ENCODE assay signal across 4 worm cellular contexts in the genomic region with DNA sequence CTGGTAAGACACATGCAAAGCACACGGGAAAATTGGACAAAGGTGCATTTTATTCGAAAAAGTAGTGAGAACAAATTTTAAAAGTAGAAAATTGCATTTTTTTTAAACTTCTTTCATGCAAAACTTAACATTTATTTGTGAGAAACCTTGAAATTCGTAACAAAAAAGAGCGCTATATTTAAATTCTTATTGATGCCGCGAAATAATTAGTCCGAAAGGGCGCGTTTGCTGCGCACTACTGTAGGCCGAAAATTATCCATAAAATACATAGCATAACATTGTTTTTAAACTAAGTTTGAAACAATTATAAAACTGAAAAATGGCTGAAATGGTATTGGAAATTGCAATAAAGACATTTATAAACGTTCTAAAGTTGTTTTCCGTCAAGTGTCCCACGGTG.
A peak's percentile ranks its signal among the peaks of the same experiment; 100 is the strongest.
TF ChIP-seq lines count a peak whose summit lies in the region.

No protein-coding gene starts in this region.

TF ChIP-seq in whole organism, L1 larva, 84 proteins besides CTCF, POLR2A, EP300 and RAD21 (continues in another document):
- TF ChIP-seq nhr-71 (tag; optimal IDR thresholded peaks at IDR 0.05; lab: Kevin White, UChicago) (no peak), nhr-12 (tag; optimal IDR thresholded peaks at IDR 0.05; lab: Kevin White, UChicago) (no peak), blmp-1 (tag; optimal IDR thresholded peaks at IDR 0.05; lab: Kevin White, UChicago) (peak; percentile 1), dsc-1 (tag; optimal IDR thresholded peaks at IDR 0.05; lab: Kevin White, UChicago) (no peak), mep-1 (tag; optimal IDR thresholded peaks at IDR 0.05; lab: Kevin White, UChicago) (peak; percentile 39), pag-3 (tag; optimal IDR thresholded peaks at IDR 0.05; lab: Kevin White, UChicago; ENCODE audit: borderline replicate concordance, insufficient read depth) (no peak), fkh-10 (GFP tag; optimal IDR thresholded peaks at IDR 0.05; lab: Kevin White, UChicago) (no peak), ztf-4 (tag; optimal IDR thresholded peaks at IDR 0.05; lab: Kevin White, UChicago) (no peak), fkh-4 (tag; optimal IDR thresholded peaks at IDR 0.05; lab: Kevin White, UChicago; ENCODE audit: borderline replicate concordance) (no peak), lsy-2 (tag; optimal IDR thresholded peaks at IDR 0.05; lab: Kevin White, UChicago) (peak in 1 of 2 experiments; percentile 75), lir-3 (tag; optimal IDR thresholded peaks at IDR 0.05; lab: Kevin White, UChicago; ENCODE audit: poor library complexity) (no peak), dpl-1 (GFP tag; optimal IDR thresholded peaks at IDR 0.05; lab: Kevin White, UChicago) (peak in 2 of 3 experiments; percentile 47 to 64), hlh-4 (tag; optimal IDR thresholded peaks at IDR 0.05; lab: Kevin White, UChicago) (no peak), ceh-88 (GFP tag; IDR thresholded peaks at IDR 0.05; lab: Robert Waterston, UW) (no peak), elt-2 (tag; optimal IDR thresholded peaks at IDR 0.05; lab: Kevin White, UChicago) (no peak), skn-1 (tag; optimal IDR thresholded peaks at IDR 0.05; lab: Kevin White, UChicago) (no peak), aly-2 (tag; optimal IDR thresholded peaks at IDR 0.05; lab: Kevin White, UChicago) (no peak), tbx-2 (tag; optimal IDR thresholded peaks at IDR 0.05; lab: Kevin White, UChicago) (no peak), swsn-7 (tag; optimal IDR thresholded peaks at IDR 0.05; lab: Kevin White, UChicago) (no peak), unc-98 (GFP tag; IDR thresholded peaks at IDR 0.05; lab: Robert Waterston, UW) (no peak), ceh-8 (GFP tag; optimal IDR thresholded peaks at IDR 0.05; lab: Kevin White, UChicago) (no peak)

TF ChIP-seq in whole organism, L4 larva, 104 proteins besides CTCF, POLR2A, EP300 and RAD21:
- TF ChIP-seq lin-38 (GFP tag; IDR thresholded peaks at IDR 0.05; lab: Robert Waterston, UW): peak; percentile 86
- TF ChIP-seq madf-5 (GFP tag; IDR thresholded peaks at IDR 0.05; lab: Robert Waterston, UW): no peak
- no peak for TF ChIP-seq egl-27 (tag; optimal IDR thresholded peaks at IDR 0.05; lab: Kevin White, UChicago)
- TF ChIP-seq nhr-11 (tag; optimal IDR thresholded peaks at IDR 0.05; lab: Kevin White, UChicago): no peak
- no peak for TF ChIP-seq mxl-3 (GFP tag; optimal IDR thresholded peaks at IDR 0.05; lab: Kevin White, UChicago)
- TF ChIP-seq unc-130 (GFP tag; optimal IDR thresholded peaks at IDR 0.05; lab: Kevin White, UChicago): peak; percentile 80

TF ChIP-seq in whole organism, mixed stage, embryonic, 35 proteins besides CTCF, POLR2A, EP300 and RAD21:
- TF ChIP-seq ceh-39 (tag; optimal IDR thresholded peaks at IDR 0.05; lab: Kevin White, UChicago) (no peak), nhr-76 (tag; optimal IDR thresholded peaks at IDR 0.05; lab: Kevin White, UChicago) (no peak), mab-5 (tag; optimal IDR thresholded peaks at IDR 0.05; lab: Kevin White, UChicago) (no peak), ceh-83 (GFP tag; optimal IDR thresholded peaks at IDR 0.05; lab: Kevin White, UChicago) (no peak), ham-2 (GFP tag; optimal IDR thresholded peaks at IDR 0.05; lab: Kevin White, UChicago) (no peak), nhr-28 (tag; optimal IDR thresholded peaks at IDR 0.05; lab: Kevin White, UChicago) (no peak), lsy-2 (tag; optimal IDR thresholded peaks at IDR 0.05; lab: Kevin White, UChicago) (peak; percentile 72), nhr-12 (tag; optimal IDR thresholded peaks at IDR 0.05; lab: Kevin White, UChicago) (no peak)

TF ChIP-seq in whole organism, young adult, 124 proteins besides CTCF, POLR2A, EP300 and RAD21:
- peak; percentile 18 for TF ChIP-seq F49E8.2 (tag; optimal IDR thresholded peaks at IDR 0.05; lab: Kevin White, UChicago; ENCODE audit: insufficient read depth)
- no peak for TF ChIP-seq let-607 (tag; optimal IDR thresholded peaks at IDR 0.05; lab: Kevin White, UChicago)
- 0 out of 2 replicates have a peak, but pooled peaks have one; percentile 28 for TF ChIP-seq ceh-100 (GFP tag; IDR thresholded peaks at IDR 0.05; lab: Robert Waterston, UW)
- TF ChIP-seq lsl-1 (GFP tag; optimal IDR thresholded peaks at IDR 0.05; lab: Kevin White, UChicago): peak; percentile 82
- TF ChIP-seq lin-35 (GFP tag; optimal IDR thresholded peaks at IDR 0.05; lab: Kevin White, UChicago): peak in 1 of 3 experiments; percentile 67
- peak; percentile 77 for TF ChIP-seq unc-130 (GFP tag; optimal IDR thresholded peaks at IDR 0.05; lab: Kevin White, UChicago)
- TF ChIP-seq rcor-1 (GFP tag; IDR thresholded peaks at IDR 0.05; lab: Robert Waterston, UW): peak; percentile 40; the same call in 1 of the 2 replicates
- TF ChIP-seq madf-6 (GFP tag; IDR thresholded peaks at IDR 0.05; lab: Robert Waterston, UW): peak; percentile 90
- peak; percentile 61; the same call in 1 of the 2 replicates for TF ChIP-seq D2030.7 (GFP tag; IDR thresholded peaks at IDR 0.05; lab: Robert Waterston, UW)
- no peak for TF ChIP-seq nhr-27 (tag; optimal IDR thresholded peaks at IDR 0.05; lab: Kevin White, UChicago)
- TF ChIP-seq Y53G8AR.9 (GFP tag; conservative IDR thresholded peaks at IDR 0.05; lab: Robert Waterston, UW): no peak
- TF ChIP-seq madf-8 (GFP tag; conservative IDR thresholded peaks at IDR 0.05; lab: Robert Waterston, UW): peak; percentile 85
- peak; percentile 39 for TF ChIP-seq lin-54 (GFP tag; optimal IDR thresholded peaks at IDR 0.05; lab: Kevin White, UChicago)
- TF ChIP-seq dpl-1 (GFP tag; optimal IDR thresholded peaks at IDR 0.05; lab: Kevin White, UChicago): peak; percentile 78
- no peak for TF ChIP-seq sptf-2 (GFP tag; optimal IDR thresholded peaks at IDR 0.05; lab: Kevin White, UChicago)
- no peak for TF ChIP-seq ceh-27 (GFP tag; optimal IDR thresholded peaks at IDR 0.05; lab: Kevin White, UChicago)
- peak; percentile 77 for TF ChIP-seq ceh-91 (GFP tag; IDR thresholded peaks at IDR 0.05; lab: Robert Waterston, UW)
- TF ChIP-seq snpc-3.4 (tag; optimal IDR thresholded peaks at IDR 0.05; lab: Kevin White, UChicago): peak; percentile 79
- TF ChIP-seq B0035.1 (tag; optimal IDR thresholded peaks at IDR 0.05; lab: Kevin White, UChicago): no peak
- peak; percentile 58; the same call in 1 of the 2 replicates for TF ChIP-seq mcd-1 (GFP tag; IDR thresholded peaks at IDR 0.05; lab: Robert Waterston, UW)
- peak; percentile 94 for TF ChIP-seq efl-1 (GFP tag; optimal IDR thresholded peaks at IDR 0.05; lab: Kevin White, UChicago)
- TF ChIP-seq lin-26 (GFP tag; IDR thresholded peaks at IDR 0.05; lab: Robert Waterston, UW): no peak
- no peak for TF ChIP-seq ztf-3 (GFP tag; optimal IDR thresholded peaks at IDR 0.05; lab: Kevin White, UChicago)
- TF ChIP-seq hmg-1.2 (GFP tag; IDR thresholded peaks at IDR 0.05; lab: Robert Waterston, UW): peak; percentile 23; the same call in 1 of the 2 replicates
- TF ChIP-seq F55B11.4 (tag; optimal IDR thresholded peaks at IDR 0.05; lab: Kevin White, UChicago; ENCODE audit: borderline replicate concordance, insufficient read depth): no peak
- TF ChIP-seq xnd-1 (tag; optimal IDR thresholded peaks at IDR 0.05; lab: Kevin White, UChicago): peak; percentile 61
- TF ChIP-seq F33H1.4 (GFP tag; IDR thresholded peaks at IDR 0.05; lab: Robert Waterston, UW): peak; percentile 52; the same call in 1 of the 2 replicates
TF ChIP-seq in whole organism, young adult: peak in this region for 18.
